Worm (Caenorhabditis elegans) whole organism, midembryonic: ENCODE data around the gene fbxb-38.

Experiments used
- T22C8.4 ChIP-seq: fragments of 200-800 bp; sonication (Bioruptor generic); IDR thresholded peaks from 2 replicates; pipeline ENCODE4 v1.3.6; 2022; ENCODE audit warnings: missing genetic modification characterization, missing compliant biosample characterization
- cog-1 ChIP-seq: sonication (generic microtip); optimal IDR thresholded peaks from 2 replicates; lab custom pipeline; 2016; ENCODE audit warnings: missing genetic modification characterization, missing compliant biosample characterization
- flt-1 ChIP-seq: fragments of 200-800 bp; sonication (Bioruptor generic); IDR thresholded peaks from 2 replicates; pipeline ENCODE4 v1.3.6; 2022; ENCODE audit warnings: missing genetic modification characterization, missing compliant biosample characterization
- klf-2 ChIP-seq: fragments of 200-800 bp; sonication (Bioruptor generic); conservative IDR thresholded peaks from 2 replicates; pipeline ENCODE4 v1.3.6; 2022; ENCODE audit warnings: missing genetic modification reagents, missing genetic modification characterization, missing compliant biosample characterization
- med-1 ChIP-seq: sonication (generic microtip); optimal IDR thresholded peaks from 2 replicates; lab custom pipeline; 2017; ENCODE audit warnings: missing genetic modification characterization, mild to moderate bottlenecking, missing compliant biosample characterization, antibody characterized with exemption, missing genetic modification reagents; ENCODE audit not compliant: insufficient read depth
- ref-1 ChIP-seq: fragments of 200-800 bp; sonication (Bioruptor generic); conservative IDR thresholded peaks from 2 replicates; pipeline ENCODE4 v1.3.6; 2022; ENCODE audit warnings: missing genetic modification reagents, missing genetic modification characterization, missing compliant biosample characterization
- tab-1 ChIP-seq: fragments of 200-800 bp; sonication (Bioruptor generic); IDR thresholded peaks from 2 replicates; pipeline ENCODE4 v1.3.6; 2022; ENCODE audit warnings: missing genetic modification characterization, missing compliant biosample characterization
- ztf-23 ChIP-seq: fragments of 200-800 bp; sonication (Bioruptor generic); IDR thresholded peaks from 2 replicates; pipeline ENCODE4 v1.3.6; 2022; ENCODE audit warnings: missing genetic modification reagents, missing genetic modification characterization, missing compliant biosample characterization
- ztf-29 ChIP-seq: fragments of 200-800 bp; sonication (Bioruptor generic); IDR thresholded peaks from 2 replicates; pipeline ENCODE4 v1.3.6; 2022; ENCODE audit warnings: missing genetic modification reagents, missing genetic modification characterization, missing compliant biosample characterization

Gene fbxb-38

DNA sequence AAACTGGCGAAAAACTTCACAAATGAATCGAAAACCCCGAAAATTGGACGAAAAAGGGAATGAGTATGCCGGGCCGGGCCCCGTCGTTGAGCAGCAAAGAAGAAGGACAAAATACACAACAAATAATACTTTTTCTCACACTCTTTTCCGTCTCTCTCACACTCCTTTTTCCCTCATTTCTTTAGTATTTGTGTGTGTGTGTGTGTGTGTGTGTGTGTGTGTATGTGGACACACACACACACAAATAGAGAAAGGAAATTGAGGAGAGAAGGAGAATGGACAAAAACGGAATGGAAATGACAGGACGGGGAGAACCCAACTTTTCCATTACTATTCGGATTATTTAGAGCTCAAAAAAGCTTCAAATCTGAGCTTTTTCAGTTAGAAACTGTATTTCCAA lies 27.0 kb upstream of the fbxb-38 start:
- TF ChIP-seq tab-1, result no peak
- TF ChIP-seq cog-1 (tag; lab: Kevin White, UChicago), result peak; percentile 33
- no peak for TF ChIP-seq med-1 (GFP tag; lab: Kevin White, UChicago)

DNA sequence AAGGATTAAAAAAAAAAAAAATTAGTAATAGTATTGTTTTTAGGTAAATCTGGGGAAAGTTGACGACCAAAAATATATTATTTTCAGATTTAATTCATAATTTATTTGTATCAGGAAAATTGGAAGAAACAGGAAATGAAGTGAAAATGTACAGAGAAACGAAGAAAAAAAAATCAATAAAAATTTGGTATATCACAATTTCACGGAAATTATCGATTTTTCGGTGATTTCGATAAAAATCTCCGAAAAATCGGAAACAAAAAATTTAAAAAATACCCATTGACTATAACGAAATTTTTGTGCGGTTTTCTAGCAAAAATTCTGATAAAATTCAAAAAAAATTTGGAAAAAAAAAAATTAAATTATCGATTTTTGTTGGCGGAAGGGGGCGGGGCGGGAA lies 23.7 kb upstream of the fbxb-38 start:
- no peak for TF ChIP-seq flt-1 (GFP tag; lab: Robert Waterston, UW)
- TF ChIP-seq ztf-29 (GFP tag; lab: Robert Waterston, UW), result no peak

DNA sequence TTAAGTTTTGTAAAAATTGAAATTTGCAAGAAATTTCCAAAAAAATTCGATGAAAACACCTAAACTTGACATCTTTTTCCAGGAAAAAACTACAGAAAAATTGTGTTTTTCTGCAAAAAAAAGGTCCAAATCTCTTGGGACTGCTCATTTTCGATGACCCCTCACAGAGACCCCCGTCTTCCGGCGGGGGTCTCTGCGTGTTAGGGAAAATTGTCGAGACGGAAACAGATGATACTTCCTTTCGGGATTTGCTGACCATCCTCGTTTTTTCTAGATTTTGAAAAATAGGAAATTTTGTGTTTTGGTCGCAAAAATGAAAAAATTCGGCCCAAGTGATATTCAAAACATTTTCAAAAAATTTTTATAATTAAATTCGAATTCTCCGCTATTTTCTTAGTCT lies 22.8 kb upstream of the fbxb-38 start:
- TF ChIP-seq tab-1 (no peak), ref-1 (GFP tag; lab: Robert Waterston, UW) (no peak), ztf-23 (GFP tag; lab: Robert Waterston, UW) (no peak), flt-1 (GFP tag; lab: Robert Waterston, UW) (no peak), cog-1 (tag; lab: Kevin White, UChicago) (no peak), med-1 (GFP tag; lab: Kevin White, UChicago) (no peak), ztf-29 (GFP tag; lab: Robert Waterston, UW) (no peak)

DNA sequence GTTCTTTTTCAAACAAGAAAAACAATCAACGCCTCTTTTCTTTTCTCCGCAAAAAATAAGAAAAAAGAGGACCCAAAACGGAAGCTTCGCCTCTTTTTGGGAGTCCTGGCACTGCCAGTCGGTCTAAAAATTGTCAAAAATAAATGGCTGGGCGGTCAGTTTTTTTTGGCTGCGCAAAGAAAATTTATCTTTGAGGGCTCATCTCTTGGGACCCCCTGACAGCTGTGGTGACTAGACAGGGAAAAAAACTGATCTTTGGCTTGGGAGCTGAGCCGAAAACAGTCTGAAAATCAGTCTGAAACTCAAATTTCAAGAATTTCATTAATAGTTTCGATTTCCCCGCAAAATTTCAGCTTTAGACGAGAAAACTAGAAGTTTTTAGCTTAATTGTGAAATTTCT lies 22.0 kb upstream of the fbxb-38 start:
- no peak for TF ChIP-seq med-1 (GFP tag; lab: Kevin White, UChicago)
- TF ChIP-seq klf-2 (GFP tag; lab: Robert Waterston, UW), result no peak
- TF ChIP-seq ztf-23 (GFP tag; lab: Robert Waterston, UW), result no peak
- no peak for TF ChIP-seq T22C8.4 (GFP tag; lab: Robert Waterston, UW)

DNA sequence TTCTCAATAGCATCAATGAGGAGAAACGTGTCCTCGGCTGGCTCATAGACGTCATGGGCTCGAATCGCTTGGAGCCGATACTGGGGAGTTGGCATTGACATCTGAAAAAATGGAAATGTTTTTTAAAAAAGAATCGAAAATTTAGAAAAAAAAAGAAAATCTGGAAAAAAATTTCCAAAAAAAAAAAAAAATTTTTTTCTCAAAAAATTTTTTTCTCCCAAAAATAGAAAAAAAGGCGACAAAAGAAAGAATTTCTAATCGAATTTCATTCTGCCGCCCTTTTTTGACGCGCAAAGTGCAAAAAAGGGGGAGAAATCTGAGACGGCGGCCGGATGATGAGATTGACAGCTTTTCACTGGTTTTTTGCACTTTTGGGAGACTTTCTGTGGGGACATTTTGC lies 20.8 kb upstream of the fbxb-38 start, which contains the start of gene mtq-2:
Gene mtq-2, minus strand, starts transcription at position 101 of the 400 bp plus-strand sequence.
- TF ChIP-seq ztf-23 (GFP tag; lab: Robert Waterston, UW) (no peak), ztf-29 (GFP tag; lab: Robert Waterston, UW) (no peak), med-1 (GFP tag; lab: Kevin White, UChicago) (no peak), ref-1 (GFP tag; lab: Robert Waterston, UW) (no peak), klf-2 (GFP tag; lab: Robert Waterston, UW) (no peak)

DNA sequence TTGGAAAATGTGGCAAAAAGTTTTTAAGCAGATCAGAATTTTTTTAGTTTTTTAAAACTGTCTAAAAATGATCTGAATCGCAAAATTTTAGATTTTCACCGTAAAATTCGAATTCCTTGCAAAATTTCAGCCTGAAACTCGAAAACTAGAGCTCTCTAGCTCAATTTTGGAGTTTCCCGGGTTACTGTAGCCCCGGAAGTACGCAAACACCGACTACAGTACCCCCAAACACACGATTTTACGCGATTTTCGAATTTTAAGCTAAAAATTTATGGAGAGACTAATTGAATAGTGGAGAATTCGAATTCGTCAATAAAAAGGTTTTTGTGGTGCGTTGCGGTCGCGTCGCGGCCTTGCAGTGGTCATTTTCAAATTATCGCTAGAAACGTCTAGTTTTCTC lies 18.2 kb upstream of the fbxb-38 start:
- TF ChIP-seq cog-1 (tag; lab: Kevin White, UChicago) (no peak), ztf-23 (GFP tag; lab: Robert Waterston, UW) (no peak), tab-1 (no peak), T22C8.4 (GFP tag; lab: Robert Waterston, UW) (no peak), ref-1 (GFP tag; lab: Robert Waterston, UW) (no peak), klf-2 (GFP tag; lab: Robert Waterston, UW) (no peak), ztf-29 (GFP tag; lab: Robert Waterston, UW) (no peak), flt-1 (GFP tag; lab: Robert Waterston, UW) (no peak), med-1 (GFP tag; lab: Kevin White, UChicago) (no peak)

DNA sequence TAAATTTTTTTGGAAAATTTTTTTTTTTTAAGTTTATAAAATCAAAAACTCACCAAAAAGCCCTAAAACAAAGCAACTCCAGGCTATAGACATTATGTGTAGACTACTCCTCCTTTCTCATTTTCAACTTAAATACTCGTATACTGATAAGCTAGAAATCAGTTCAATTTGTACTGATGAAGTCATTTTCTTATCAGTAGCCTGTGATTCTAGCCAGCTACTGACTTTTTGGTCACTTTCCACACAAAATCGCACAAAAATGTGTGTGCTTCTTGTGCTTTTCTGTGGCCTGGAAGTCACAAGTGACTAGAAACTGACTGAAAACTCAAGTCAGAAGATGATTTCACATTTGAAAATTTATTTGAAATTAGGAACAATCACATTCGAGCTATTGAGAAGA lies 17.8 kb upstream of the fbxb-38 start, which contains the start of gene gba-2:
Gene gba-2, minus strand, starts transcription at position 106 of the 400 bp plus-strand sequence.
- TF ChIP-seq flt-1 (GFP tag; lab: Robert Waterston, UW) (no peak), klf-2 (GFP tag; lab: Robert Waterston, UW) (no peak), T22C8.4 (GFP tag; lab: Robert Waterston, UW) (no peak), ztf-29 (GFP tag; lab: Robert Waterston, UW) (no peak), ztf-23 (GFP tag; lab: Robert Waterston, UW) (no peak), med-1 (GFP tag; lab: Kevin White, UChicago) (no peak), cog-1 (tag; lab: Kevin White, UChicago) (no peak), tab-1 (no peak), ref-1 (GFP tag; lab: Robert Waterston, UW) (no peak)

DNA sequence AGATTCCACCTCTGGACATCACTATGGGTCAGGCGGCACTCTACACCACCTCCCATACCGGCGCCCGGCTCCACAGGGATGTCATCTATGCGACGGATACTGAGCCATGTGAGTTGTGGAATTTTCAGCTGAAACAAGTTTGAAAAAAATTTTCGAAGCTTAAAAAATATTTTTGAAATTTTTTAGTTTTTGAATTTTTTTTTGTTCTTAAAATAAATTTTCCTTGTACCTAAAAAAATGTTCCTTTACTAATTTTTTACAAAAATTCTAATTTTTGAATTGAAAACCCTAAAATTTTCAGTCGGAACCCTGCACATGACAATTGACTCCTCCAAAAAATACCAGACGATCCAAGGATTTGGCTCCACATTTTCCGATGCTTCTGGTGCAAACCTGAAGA lies 9.2 kb upstream of the fbxb-38 start:
- TF ChIP-seq flt-1 (GFP tag; lab: Robert Waterston, UW) (no peak), tab-1 (no peak), ref-1 (GFP tag; lab: Robert Waterston, UW) (no peak), med-1 (GFP tag; lab: Kevin White, UChicago) (no peak), cog-1 (tag; lab: Kevin White, UChicago) (no peak), klf-2 (GFP tag; lab: Robert Waterston, UW) (no peak), ztf-29 (GFP tag; lab: Robert Waterston, UW) (no peak), ztf-23 (GFP tag; lab: Robert Waterston, UW) (no peak), T22C8.4 (GFP tag; lab: Robert Waterston, UW) (no peak)

DNA sequence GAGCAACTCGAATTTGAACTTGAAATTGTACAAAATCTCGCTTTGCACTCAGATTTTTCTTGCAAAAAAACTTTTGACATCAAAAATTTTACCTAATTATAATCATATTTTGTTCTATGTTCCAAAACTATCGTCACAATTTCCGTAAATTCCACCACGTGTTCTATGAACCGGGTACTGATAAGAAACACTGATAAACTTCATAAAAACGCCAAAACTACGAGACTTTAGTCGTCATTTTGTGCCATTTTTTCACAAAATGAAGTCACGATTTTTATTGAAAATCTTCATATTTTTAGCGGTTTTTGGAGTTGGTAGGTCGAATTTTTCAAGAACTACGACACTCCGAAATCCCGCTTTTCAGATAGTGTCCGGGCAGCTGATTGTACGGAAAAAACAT lies 8.1 kb upstream of the fbxb-38 start, which contains the start of gene gba-1:
Gene gba-1, plus strand, starts transcription at position 54 of the 400 bp plus-strand sequence.
- TF ChIP-seq ref-1 (GFP tag; lab: Robert Waterston, UW) (no peak), ztf-23 (GFP tag; lab: Robert Waterston, UW) (no peak), med-1 (GFP tag; lab: Kevin White, UChicago) (no peak), T22C8.4 (GFP tag; lab: Robert Waterston, UW) (no peak), tab-1 (no peak), klf-2 (GFP tag; lab: Robert Waterston, UW) (no peak)

DNA sequence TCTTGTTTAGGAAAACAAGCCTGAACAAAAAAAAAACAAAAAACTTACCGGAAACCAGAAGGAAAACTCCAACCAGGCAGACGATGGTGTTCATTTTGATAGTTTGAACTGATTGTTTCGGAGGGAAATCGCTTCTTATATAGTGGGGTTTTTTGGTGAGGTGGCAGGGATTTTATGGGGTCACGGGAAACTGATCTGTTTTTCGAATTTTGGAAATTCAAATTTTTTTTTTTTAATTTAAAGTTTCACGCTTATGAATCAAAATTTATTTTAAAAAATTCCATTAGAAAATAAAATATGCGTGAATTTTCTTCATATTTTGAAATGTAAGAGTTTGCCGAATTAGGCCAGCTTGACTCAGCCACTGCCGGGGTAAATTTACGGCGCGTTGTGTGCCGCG lies 6.8 kb upstream of the fbxb-38 start, which contains the start of gene C33C12.7:
Gene C33C12.7, minus strand, starts transcription at position 101 of the 400 bp plus-strand sequence.
- TF ChIP-seq flt-1 (GFP tag; lab: Robert Waterston, UW), result no peak
- TF ChIP-seq ztf-29 (GFP tag; lab: Robert Waterston, UW), result no peak
- no peak for TF ChIP-seq T22C8.4 (GFP tag; lab: Robert Waterston, UW)
- no peak for TF ChIP-seq cog-1 (tag; lab: Kevin White, UChicago)
- TF ChIP-seq tab-1, result no peak
- TF ChIP-seq ref-1 (GFP tag; lab: Robert Waterston, UW), result no peak
- TF ChIP-seq ztf-23 (GFP tag; lab: Robert Waterston, UW), result no peak
- no peak for TF ChIP-seq klf-2 (GFP tag; lab: Robert Waterston, UW)
- no peak for TF ChIP-seq med-1 (GFP tag; lab: Kevin White, UChicago)
